Worm (Caenorhabditis elegans) whole organism, L2 larva: ENCODE data around the gene nhr-234.

Source experiments
- C34F6.9 ChIP-seq: fragments of 150-350 bp; optimal IDR thresholded peaks from 2 replicates; lab custom pipeline; 2014; ENCODE audit warnings: missing biosample characterization, missing genetic modification characterization
- F13H6.1 ChIP-seq: sonication (generic microtip); optimal IDR thresholded peaks from 2 replicates; lab custom pipeline; 2016; ENCODE audit warnings: missing genetic modification characterization, missing compliant biosample characterization
- R02D3.7 ChIP-seq: fragments of 150-350 bp; optimal IDR thresholded peaks from 2 replicates; lab custom pipeline; 2014; ENCODE audit warnings: missing biosample characterization, missing genetic modification characterization
- Y55F3AM.14 ChIP-seq: fragments of 200-800 bp; sonication (Bioruptor generic); optimal IDR thresholded peaks from 2 replicates; lab custom pipeline; 2018; ENCODE audit warnings: mild to moderate bottlenecking, missing genetic modification characterization, missing compliant biosample characterization
- alr-1 ChIP-seq: fragments of 150-350 bp; optimal IDR thresholded peaks from 2 replicates; lab custom pipeline; 2014; ENCODE audit warnings: missing biosample characterization, missing genetic modification characterization
- aly-2 ChIP-seq: fragments of 150-350 bp; optimal IDR thresholded peaks from 2 replicates; lab custom pipeline; 2014; ENCODE audit warnings: missing biosample characterization, missing genetic modification characterization
- ama-1 ChIP-seq: fragments of 150-350 bp; optimal IDR thresholded peaks from 2 replicates; lab custom pipeline; 2018; ENCODE audit warnings: inconsistent platforms
- ceh-16 ChIP-seq: fragments of 150-350 bp; optimal IDR thresholded peaks from 2 replicates; lab custom pipeline; 2014; ENCODE audit warnings: missing biosample characterization, missing genetic modification characterization
- ceh-82 ChIP-seq: fragments of 150-350 bp; optimal IDR thresholded peaks from 2 replicates; lab custom pipeline; 2014; ENCODE audit warnings: missing biosample characterization, missing genetic modification characterization
- crh-2 ChIP-seq: sonication (generic microtip); optimal IDR thresholded peaks from 2 replicates; lab custom pipeline; 2017; ENCODE audit warnings: missing biosample characterization, missing genetic modification characterization
- dmd-4 ChIP-seq: sonication (generic microtip); optimal IDR thresholded peaks from 2 replicates; lab custom pipeline; 2017; ENCODE audit warnings: missing biosample characterization, missing genetic modification characterization
- egl-27 ChIP-seq: sonication (generic microtip); optimal IDR thresholded peaks from 3 replicates; lab custom pipeline; 2017; ENCODE audit warnings: missing biosample characterization, missing genetic modification reagents, missing genetic modification characterization
- fos-1 ChIP-seq: fragments of 150-350 bp; optimal IDR thresholded peaks from 2 replicates; lab custom pipeline; 2014; ENCODE audit warnings: missing biosample characterization, missing genetic modification characterization
- gmeb-1 ChIP-seq: fragments of 150-350 bp; optimal IDR thresholded peaks from 2 replicates; lab custom pipeline; 2014; ENCODE audit warnings: missing biosample characterization, missing genetic modification characterization
- lin-11 ChIP-seq: fragments of 150-350 bp; sonication (generic microtip); optimal IDR thresholded peaks from 2 replicates; lab custom pipeline; 2014; ENCODE audit warnings: missing biosample characterization, missing genetic modification characterization, inconsistent platforms, mixed read lengths
- lin-13 ChIP-seq: fragments of 150-350 bp; optimal IDR thresholded peaks from 2 replicates; lab custom pipeline; 2014; ENCODE audit warnings: missing biosample characterization, missing genetic modification reagents, missing genetic modification characterization
- lin-39 ChIP-seq: fragments of 150-350 bp; optimal IDR thresholded peaks from 2 replicates; lab custom pipeline; 2014; ENCODE audit warnings: missing biosample characterization, missing genetic modification reagents, missing genetic modification characterization
- mab-5 ChIP-seq: fragments of 150-350 bp; optimal IDR thresholded peaks from 2 replicates; lab custom pipeline; 2014; ENCODE audit warnings: missing biosample characterization, missing genetic modification characterization
- nhr-10 ChIP-seq: sonication (generic microtip); optimal IDR thresholded peaks from 2 replicates; lab custom pipeline; 2017; ENCODE audit warnings: missing biosample characterization, missing genetic modification characterization
- nhr-129 ChIP-seq: fragments of 150-350 bp; optimal IDR thresholded peaks from 2 replicates; lab custom pipeline; 2014; ENCODE audit warnings: missing biosample characterization, missing genetic modification characterization
- nhr-21 ChIP-seq: fragments of 150-350 bp; optimal IDR thresholded peaks from 2 replicates; lab custom pipeline; 2014; ENCODE audit warnings: missing biosample characterization, missing genetic modification characterization
- nhr-23 ChIP-seq: fragments of 150-350 bp; optimal IDR thresholded peaks from 2 replicates; lab custom pipeline; 2014; ENCODE audit warnings: missing biosample characterization, missing genetic modification reagents, missing genetic modification characterization
- nhr-25 ChIP-seq: fragments of 150-350 bp; sonication (generic microtip); optimal IDR thresholded peaks from 3 replicates; lab custom pipeline; 2014; ENCODE audit warnings: missing biosample characterization, missing genetic modification characterization
- nhr-77 ChIP-seq: fragments of 150-350 bp; optimal IDR thresholded peaks from 2 replicates; lab custom pipeline; 2014; ENCODE audit warnings: missing biosample characterization, missing genetic modification characterization
- peb-1 ChIP-seq: fragments of 150-350 bp; optimal IDR thresholded peaks from 2 replicates; lab custom pipeline; 2014; ENCODE audit warnings: missing biosample characterization, missing genetic modification characterization
- sem-4 ChIP-seq: fragments of 150-350 bp; optimal IDR thresholded peaks from 2 replicates; lab custom pipeline; 2014; ENCODE audit warnings: missing biosample characterization, missing genetic modification reagents, missing genetic modification characterization
- skn-1 ChIP-seq: sonication (generic microtip); optimal IDR thresholded peaks from 2 replicates; lab custom pipeline; 2017; ENCODE audit warnings: missing biosample characterization, missing genetic modification characterization
- sma-9 ChIP-seq, 2 experiments: fragments of 150-350 bp in 1 of 2; sonication (generic microtip) in 1 of 2; optimal IDR thresholded peaks; 2 replicates each; lab custom pipeline; 2014 to 2016; ENCODE audit warnings: missing genetic modification characterization in 2 of 2, mild to moderate bottlenecking in 1 of 2, missing biosample characterization in 1 of 2, missing compliant biosample characterization in 1 of 2, missing genetic modification reagents in 1 of 2, moderate library complexity in 1 of 2
- snpc-4 ChIP-seq: fragments of 150-350 bp; optimal IDR thresholded peaks from 2 replicates; lab custom pipeline; 2014; ENCODE audit warnings: missing biosample characterization, missing genetic modification characterization
- unc-39 ChIP-seq: fragments of 150-350 bp; optimal IDR thresholded peaks from 2 replicates; lab custom pipeline; 2014; ENCODE audit warnings: missing biosample characterization, missing genetic modification characterization
- unc-55 ChIP-seq: fragments of 150-350 bp; sonication (generic microtip); optimal IDR thresholded peaks from 3 replicates; lab custom pipeline; 2014; ENCODE audit warnings: missing biosample characterization, missing genetic modification reagents, missing genetic modification characterization
- ztf-1 ChIP-seq: fragments of 200-800 bp; sonication (Bioruptor generic); conservative IDR thresholded peaks from 2 replicates; pipeline ENCODE4 v1.3.6; 2022; ENCODE audit warnings: missing genetic modification characterization, missing compliant biosample characterization
- ztf-11 ChIP-seq: sonication (generic microtip); optimal IDR thresholded peaks from 2 replicates; lab custom pipeline; 2017; ENCODE audit warnings: missing biosample characterization, missing genetic modification characterization

Gene nhr-234

ce11 chrII:12640370-12640769 is 3.9 kb downstream of the nhr-234 start, which contains the start of gene nhr-235:
TSS of gene nhr-235 (plus strand) at chrII:12640670.
- TF ChIP-seq nhr-77 (no peak), egl-27 (tag; lab: Kevin White, UChicago) (no peak), unc-39 (tag; lab: Kevin White, UChicago) (no peak), mab-5 (tag; lab: Kevin White, UChicago) (no peak), peb-1 (tag; lab: Kevin White, UChicago) (no peak), crh-2 (tag; lab: Kevin White, UChicago) (no peak), nhr-21 (tag; lab: Kevin White, UChicago) (no peak), alr-1 (no peak), aly-2 (tag; lab: Kevin White, UChicago) (no peak), ztf-11 (tag; lab: Kevin White, UChicago) (no peak), ama-1 (lab: Kevin White, UChicago) (no peak), nhr-23 (tag; lab: Kevin White, UChicago) (no peak), dmd-4 (tag; lab: Kevin White, UChicago) (no peak), ceh-16 (no peak)

- TF ChIP-seq fos-1 (no peak), unc-39 (tag; lab: Kevin White, UChicago) (no peak), lin-13 (GFP tag; lab: Kevin White, UChicago) (no peak), egl-27 (tag; lab: Kevin White, UChicago) (no peak), nhr-129 (no peak), Y55F3AM.14 (GFP tag; lab: Kevin White, UChicago) (no peak), peb-1 (tag; lab: Kevin White, UChicago) (no peak), C34F6.9 (no peak)
Measured at ce11 chrII:12654447-12654846, 18.0 kb downstream of the nhr-234 start, which contains the start of gene rgs-4. TSS of gene rgs-4 (plus strand) at chrII:12654747.

- TF ChIP-seq ama-1 (lab: Kevin White, UChicago) (no peak), unc-39 (tag; lab: Kevin White, UChicago) (no peak)
Measured at ce11 chrII:12655816-12656215, 19.3 kb downstream of the nhr-234 start.

ce11 chrII:12657620-12658019 is 21.1 kb downstream of the nhr-234 start:
- TF ChIP-seq R02D3.7 (tag; lab: Kevin White, UChicago) (no peak), skn-1 (no peak), nhr-10 (tag; lab: Kevin White, UChicago) (no peak), lin-39 (tag; lab: Kevin White, UChicago) (no peak), sem-4 (tag; lab: Kevin White, UChicago) (no peak), lin-11 (no peak), ceh-82 (tag; lab: Kevin White, UChicago) (no peak), F13H6.1 (tag; lab: Kevin White, UChicago) (no peak), nhr-25 (no peak), ztf-1 (GFP tag; lab: Robert Waterston, UW) (no peak), egl-27 (tag; lab: Kevin White, UChicago) (no peak)

ce11 chrII:12658409-12658808 is 21.9 kb downstream of the nhr-234 start:
- TF ChIP-seq gmeb-1 (tag; lab: Kevin White, UChicago): no peak
- TF ChIP-seq egl-27 (tag; lab: Kevin White, UChicago): no peak
- TF ChIP-seq unc-55 (GFP tag; lab: Kevin White, UChicago): no peak
- TF ChIP-seq nhr-21 (tag; lab: Kevin White, UChicago): no peak
- TF ChIP-seq C34F6.9: no peak
- TF ChIP-seq dmd-4 (tag; lab: Kevin White, UChicago): no peak
- TF ChIP-seq nhr-129: peak; percentile 3
- TF ChIP-seq ztf-1 (GFP tag; lab: Robert Waterston, UW): no peak
- TF ChIP-seq alr-1: no peak
- no peak for TF ChIP-seq sem-4 (tag; lab: Kevin White, UChicago)
- peak; percentile 14 for TF ChIP-seq snpc-4 (tag; lab: Kevin White, UChicago)
- no peak for TF ChIP-seq sma-9 (GFP tag; optimal IDR thresholded peaks at IDR 0.05; lab: Kevin White, UChicago)
- no peak for TF ChIP-seq sma-9 (tag; optimal IDR thresholded peaks at IDR 0.05; lab: Kevin White, UChicago)
